Worm (Caenorhabditis elegans) whole organism, late embryonic: Measurements from ENCODE around the gene T16G1.13.

Experiments
- F13H6.1 ChIP-seq: sonication (generic microtip); optimal IDR thresholded peaks from 2 replicates; lab custom pipeline; 2016; ENCODE audit warnings: missing genetic modification characterization, missing compliant biosample characterization
- K02D7.2 ChIP-seq: sonication (generic microtip); optimal IDR thresholded peaks from 2 replicates; lab custom pipeline; 2017; ENCODE audit warnings: mild to moderate bottlenecking, missing genetic modification characterization, missing compliant biosample characterization
- K09A11.1 ChIP-seq: sonication (generic microtip); optimal IDR thresholded peaks from 2 replicates; lab custom pipeline; 2017; ENCODE audit warnings: antibody characterized with exemption, mild to moderate bottlenecking, missing genetic modification characterization, missing compliant biosample characterization; ENCODE audit not compliant: insufficient read depth
- ceh-14 ChIP-seq: sonication (generic microtip); optimal IDR thresholded peaks from 2 replicates; lab custom pipeline; 2016; ENCODE audit warnings: missing genotype, missing genetic modification characterization, missing compliant biosample characterization
- ceh-18 ChIP-seq: sonication (generic microtip); optimal IDR thresholded peaks from 2 replicates; lab custom pipeline; 2016; ENCODE audit warnings: missing genetic modification characterization, missing compliant biosample characterization
- ceh-19 ChIP-seq: fragments of 200-800 bp; sonication (Bioruptor generic); optimal IDR thresholded peaks from 2 replicates; lab custom pipeline; 2018; ENCODE audit warnings: mild to moderate bottlenecking, missing genetic modification characterization, missing compliant biosample characterization
- ceh-22 ChIP-seq: sonication (generic microtip); optimal IDR thresholded peaks from 2 replicates; lab custom pipeline; 2017; ENCODE audit warnings: missing biosample characterization, missing genetic modification characterization
- ceh-24 ChIP-seq: sonication (generic microtip); optimal IDR thresholded peaks from 2 replicates; lab custom pipeline; 2016; ENCODE audit warnings: mild to moderate bottlenecking, missing genetic modification characterization, missing compliant biosample characterization
- ceh-34 ChIP-seq: sonication (generic microtip); optimal IDR thresholded peaks from 2 replicates; lab custom pipeline; 2016; ENCODE audit warnings: mild to moderate bottlenecking, missing genetic modification characterization, missing compliant biosample characterization
- ceh-45 ChIP-seq: fragments of 200-800 bp; sonication (Bioruptor generic); IDR thresholded peaks from 2 replicates; pipeline ENCODE4 v1.3.6; 2022; ENCODE audit warnings: missing genetic modification reagents, missing genetic modification characterization, missing compliant biosample characterization
- ceh-6 ChIP-seq: fragments of 200-800 bp; sonication (Bioruptor generic); optimal IDR thresholded peaks from 2 replicates; lab custom pipeline; 2018; ENCODE audit warnings: mild to moderate bottlenecking, missing genetic modification characterization, missing compliant biosample characterization
- ceh-9 ChIP-seq: sonication (generic microtip); optimal IDR thresholded peaks from 2 replicates; lab custom pipeline; 2016; ENCODE audit warnings: mild to moderate bottlenecking, missing genetic modification characterization, inconsistent platforms, missing compliant biosample characterization
- che-1 ChIP-seq: sonication (generic microtip); optimal IDR thresholded peaks from 2 replicates; lab custom pipeline; 2016; ENCODE audit warnings: mild to moderate bottlenecking, missing genetic modification characterization, missing compliant biosample characterization
- dve-1 ChIP-seq: sonication (generic microtip); optimal IDR thresholded peaks from 2 replicates; lab custom pipeline; 2017; ENCODE audit warnings: antibody characterized with exemption, mild to moderate bottlenecking, missing genetic modification characterization, missing compliant biosample characterization
- elt-2 ChIP-seq: sonication (generic microtip); optimal IDR thresholded peaks from 2 replicates; lab custom pipeline; 2016; ENCODE audit warnings: missing genetic modification reagents, missing genetic modification characterization, missing compliant biosample characterization
- ets-4 ChIP-seq: sonication (generic microtip); optimal IDR thresholded peaks from 2 replicates; lab custom pipeline; 2016; ENCODE audit warnings: missing genetic modification characterization, missing compliant biosample characterization
- fkh-10 ChIP-seq: fragments of 150-350 bp; optimal IDR thresholded peaks from 2 replicates; lab custom pipeline; 2014; ENCODE audit warnings: missing biosample characterization, missing genetic modification reagents, missing genetic modification characterization
- gmeb-2 ChIP-seq: sonication (generic microtip); optimal IDR thresholded peaks from 2 replicates; lab custom pipeline; 2016; ENCODE audit warnings: missing genetic modification characterization, inconsistent platforms, missing compliant biosample characterization
- hlh-13 ChIP-seq: fragments of 200-800 bp; sonication (Bioruptor generic); optimal IDR thresholded peaks from 2 replicates; lab custom pipeline; 2018; ENCODE audit warnings: mild to moderate bottlenecking, missing genetic modification characterization, missing compliant biosample characterization
- hlh-15 ChIP-seq: sonication (generic microtip); optimal IDR thresholded peaks from 2 replicates; lab custom pipeline; 2016; ENCODE audit warnings: missing genetic modification characterization, missing compliant biosample characterization
- hlh-6 ChIP-seq: sonication (generic microtip); optimal IDR thresholded peaks from 2 replicates; lab custom pipeline; 2016; ENCODE audit warnings: missing genotype, missing genetic modification characterization, missing compliant biosample characterization
- hlh-8 ChIP-seq: sonication (generic microtip); optimal IDR thresholded peaks from 2 replicates; lab custom pipeline; 2016; ENCODE audit warnings: missing genotype, missing genetic modification characterization, missing compliant biosample characterization
- lin-11 ChIP-seq: fragments of 200-800 bp; sonication (Bioruptor generic); optimal IDR thresholded peaks from 2 replicates; lab custom pipeline; 2018; ENCODE audit warnings: mild to moderate bottlenecking, missing genetic modification characterization, missing compliant biosample characterization
- madf-2 ChIP-seq: sonication (generic microtip); optimal IDR thresholded peaks from 2 replicates; lab custom pipeline; 2017; ENCODE audit warnings: missing genetic modification characterization, missing compliant biosample characterization
- mec-3 ChIP-seq: sonication (generic microtip); optimal IDR thresholded peaks from 2 replicates; lab custom pipeline; 2016; ENCODE audit warnings: borderline replicate concordance, missing genetic modification characterization, missing compliant biosample characterization
- nfya-1 ChIP-seq: sonication (generic microtip); optimal IDR thresholded peaks from 2 replicates; lab custom pipeline; 2017; ENCODE audit warnings: missing genetic modification characterization, mild to moderate bottlenecking, missing compliant biosample characterization, antibody characterized with exemption, moderate library complexity
- nhr-11 ChIP-seq: fragments of 150-350 bp; optimal IDR thresholded peaks from 2 replicates; lab custom pipeline; 2014; ENCODE audit warnings: missing biosample characterization, missing genetic modification characterization
- npax-4 ChIP-seq: sonication (generic microtip); optimal IDR thresholded peaks from 2 replicates; lab custom pipeline; 2016; ENCODE audit warnings: missing genetic modification characterization, missing compliant biosample characterization
- pax-1 ChIP-seq: fragments of 150-350 bp; optimal IDR thresholded peaks from 2 replicates; lab custom pipeline; 2014; ENCODE audit warnings: missing biosample characterization, missing genetic modification characterization
- pha-2 ChIP-seq: sonication (generic microtip); optimal IDR thresholded peaks from 2 replicates; lab custom pipeline; 2017; ENCODE audit warnings: mild to moderate bottlenecking, missing genetic modification characterization, missing compliant biosample characterization
- pha-4 ChIP-seq: fragments of 150-350 bp; optimal IDR thresholded peaks from 2 replicates; lab custom pipeline; 2018; ENCODE audit warnings: missing biosample characterization, missing genetic modification reagents, missing genetic modification characterization
- pqm-1 ChIP-seq: sonication (generic microtip); optimal IDR thresholded peaks from 2 replicates; lab custom pipeline; 2016; ENCODE audit warnings: missing genetic modification characterization, missing compliant biosample characterization
- rnt-1 ChIP-seq: sonication (generic microtip); optimal IDR thresholded peaks from 2 replicates; lab custom pipeline; 2016; ENCODE audit warnings: missing genetic modification characterization, missing compliant biosample characterization
- sdc-2 ChIP-seq: sonication (generic microtip); optimal IDR thresholded peaks from 2 replicates; lab custom pipeline; 2016; ENCODE audit warnings: missing genotype, missing genetic modification characterization, missing compliant biosample characterization
- sox-2 ChIP-seq: fragments of 200-800 bp; sonication (Bioruptor generic); IDR thresholded peaks from 2 replicates; pipeline ENCODE4 v1.3.6; 2022; ENCODE audit warnings: missing genetic modification reagents, missing genetic modification characterization, missing compliant biosample characterization
- syd-9 ChIP-seq: sonication (generic microtip); optimal IDR thresholded peaks from 2 replicates; lab custom pipeline; 2016; ENCODE audit warnings: mild to moderate bottlenecking, missing genetic modification characterization, moderate library complexity, missing compliant biosample characterization
- tbx-2 ChIP-seq: sonication (generic microtip); optimal IDR thresholded peaks from 2 replicates; lab custom pipeline; 2016; ENCODE audit warnings: missing genetic modification characterization, missing compliant biosample characterization
- tbx-7 ChIP-seq: sonication (generic microtip); optimal IDR thresholded peaks from 2 replicates; lab custom pipeline; 2016; ENCODE audit warnings: missing genotype, missing genetic modification characterization, missing compliant biosample characterization
- ttx-3 ChIP-seq: sonication (generic microtip); optimal IDR thresholded peaks from 2 replicates; lab custom pipeline; 2016; ENCODE audit warnings: missing genetic modification reagents, missing genetic modification characterization, missing compliant biosample characterization
- unc-55 ChIP-seq: sonication (generic microtip); optimal IDR thresholded peaks from 2 replicates; lab custom pipeline; 2017; ENCODE audit warnings: missing biosample characterization, missing genetic modification reagents, missing genetic modification characterization
- unc-86 ChIP-seq: sonication (generic microtip); optimal IDR thresholded peaks from 2 replicates; lab custom pipeline; 2016; ENCODE audit warnings: missing genetic modification characterization, missing compliant biosample characterization

Gene T16G1.13

DNA sequence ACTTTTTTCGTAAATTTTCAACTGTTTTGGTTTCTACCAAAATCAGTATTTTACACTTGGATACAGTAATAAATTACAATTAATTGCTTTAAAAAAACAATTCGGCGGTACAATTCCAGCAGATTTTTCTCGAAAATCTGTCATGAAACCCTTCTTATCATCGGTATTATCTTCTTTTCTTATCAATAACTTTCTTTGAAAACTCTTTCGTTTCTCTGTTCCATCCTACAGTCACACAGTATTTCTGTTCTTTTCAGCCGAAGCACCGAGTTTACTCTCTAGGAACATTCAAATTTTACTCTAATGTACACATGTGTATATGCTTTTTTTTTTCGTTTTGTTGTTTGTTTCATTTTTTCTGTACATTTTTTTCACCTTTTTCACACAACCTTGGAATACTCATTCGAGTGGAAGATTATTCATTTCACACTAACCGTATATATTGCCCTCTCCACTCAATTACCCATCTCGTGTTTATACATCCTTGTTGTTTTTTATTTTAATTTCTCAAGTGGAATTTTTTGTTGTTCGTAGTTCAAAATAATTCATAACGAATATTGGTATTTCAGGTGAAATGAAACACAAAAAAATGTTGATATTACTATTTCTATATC, 40.1 kb upstream of the T16G1.13 start, which contains the start of gene nid-1:
Gene nid-1 (plus strand): TSS at position 564 of the 614 bp plus-strand sequence.
- no peak for TF ChIP-seq hlh-8 (tag; lab: Kevin White, UChicago)
- no peak for TF ChIP-seq ets-4 (tag; lab: Kevin White, UChicago)
- no peak for TF ChIP-seq tbx-7
- TF ChIP-seq elt-2 (tag; lab: Kevin White, UChicago) = peak; percentile 68
- no peak for TF ChIP-seq K02D7.2 (tag; lab: Kevin White, UChicago)
- TF ChIP-seq ttx-3 (tag; lab: Kevin White, UChicago) = no peak

DNA sequence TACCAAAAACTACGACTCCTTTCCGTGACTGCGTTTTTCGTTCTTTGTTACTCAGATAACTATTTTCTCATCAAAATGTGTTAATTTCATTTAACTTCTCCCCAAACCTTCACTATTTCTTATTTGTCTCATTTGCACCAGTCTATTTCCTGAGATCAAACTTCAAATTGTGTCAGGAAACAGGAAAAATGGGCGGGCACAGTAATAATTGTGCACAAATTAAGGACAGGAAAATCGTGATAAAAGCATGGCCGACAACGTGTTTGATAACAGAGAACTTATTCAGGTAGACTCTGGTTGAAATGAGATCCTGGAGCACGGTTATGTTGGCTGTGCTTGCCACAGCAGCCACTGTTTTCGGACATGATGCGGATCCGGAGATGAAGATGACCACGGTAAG, 30.0 kb upstream of the T16G1.13 start, which contains the start of gene lipl-1:
Gene lipl-1 (plus strand): TSS at position 282 of the 400 bp plus-strand sequence.
- TF ChIP-seq madf-2 (tag; lab: Kevin White, UChicago) (no peak), hlh-13 (GFP tag; lab: Kevin White, UChicago) (no peak), dve-1 (tag; lab: Kevin White, UChicago) (no peak), ceh-19 (no peak), unc-86 (tag; lab: Kevin White, UChicago) (no peak), fkh-10 (GFP tag; lab: Kevin White, UChicago) (no peak), pha-2 (tag; lab: Kevin White, UChicago) (no peak), unc-55 (GFP tag; lab: Kevin White, UChicago) (no peak), K09A11.1 (tag; lab: Kevin White, UChicago) (no peak), pqm-1 (tag; lab: Kevin White, UChicago) (no peak), ceh-6 (no peak), rnt-1 (no peak), npax-4 (tag; lab: Kevin White, UChicago) (no peak), ceh-45 (GFP tag; lab: Robert Waterston, UW) (no peak), F13H6.1 (tag; lab: Kevin White, UChicago) (no peak)

DNA sequence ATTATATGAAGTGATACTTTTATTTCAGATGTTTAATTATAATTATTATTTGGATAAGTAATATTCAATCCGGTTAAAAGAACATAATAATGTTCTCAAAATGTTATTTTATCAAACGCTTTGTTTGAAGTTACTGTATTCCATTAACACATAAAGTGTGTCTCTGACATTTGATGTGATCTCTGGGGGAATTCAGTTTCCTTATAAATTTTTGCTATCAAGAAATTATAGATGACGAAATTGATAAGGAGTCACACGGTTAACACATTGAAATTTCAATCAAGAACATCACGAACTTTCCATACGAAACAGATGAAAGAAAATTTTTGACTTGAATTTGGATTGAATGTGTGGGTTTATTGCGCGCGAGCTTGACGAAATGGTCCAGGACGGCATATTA, 28.0 kb upstream of the T16G1.13 start:
- TF ChIP-seq che-1 (tag; lab: Kevin White, UChicago) (no peak), ceh-14 (tag; lab: Kevin White, UChicago) (no peak), ceh-45 (GFP tag; lab: Robert Waterston, UW) (no peak), ceh-24 (tag; lab: Kevin White, UChicago) (no peak), nfya-1 (tag; lab: Kevin White, UChicago) (no peak), tbx-7 (no peak), pax-1 (tag; lab: Kevin White, UChicago) (no peak), hlh-6 (tag; lab: Kevin White, UChicago) (no peak), F13H6.1 (tag; lab: Kevin White, UChicago) (no peak), mec-3 (tag; lab: Kevin White, UChicago) (no peak)

DNA sequence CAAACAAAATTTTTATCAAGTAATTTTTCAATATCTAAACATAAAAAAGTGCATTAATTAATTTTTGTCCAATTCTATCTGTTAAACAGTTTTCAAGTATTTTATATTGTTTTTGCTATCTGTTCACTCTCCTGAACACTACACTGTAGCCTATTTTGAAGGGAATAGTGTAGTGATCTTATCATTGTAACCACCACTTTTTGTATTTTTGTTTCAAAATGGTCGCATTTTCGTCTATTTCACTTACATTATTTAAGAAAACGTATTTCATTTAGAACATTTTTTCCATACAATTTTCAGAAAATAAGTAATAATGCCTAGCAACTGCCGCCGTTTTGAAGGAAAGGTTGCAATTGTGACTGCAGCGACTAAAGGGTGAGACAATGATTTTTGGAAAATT, 27.4 kb upstream of the T16G1.13 start, which contains the start of gene dhrs-4:
Gene dhrs-4 (plus strand): TSS at position 301 of the 400 bp plus-strand sequence.
- TF ChIP-seq ceh-22 (no peak), hlh-8 (tag; lab: Kevin White, UChicago) (no peak), ceh-24 (tag; lab: Kevin White, UChicago) (no peak), K02D7.2 (tag; lab: Kevin White, UChicago) (no peak), sdc-2 (tag; lab: Kevin White, UChicago) (no peak), ceh-34 (tag; lab: Kevin White, UChicago) (no peak), pha-2 (tag; lab: Kevin White, UChicago) (no peak), tbx-2 (tag; lab: Kevin White, UChicago) (no peak)
- TF ChIP-seq, all 69 proteins: peak for 0

DNA sequence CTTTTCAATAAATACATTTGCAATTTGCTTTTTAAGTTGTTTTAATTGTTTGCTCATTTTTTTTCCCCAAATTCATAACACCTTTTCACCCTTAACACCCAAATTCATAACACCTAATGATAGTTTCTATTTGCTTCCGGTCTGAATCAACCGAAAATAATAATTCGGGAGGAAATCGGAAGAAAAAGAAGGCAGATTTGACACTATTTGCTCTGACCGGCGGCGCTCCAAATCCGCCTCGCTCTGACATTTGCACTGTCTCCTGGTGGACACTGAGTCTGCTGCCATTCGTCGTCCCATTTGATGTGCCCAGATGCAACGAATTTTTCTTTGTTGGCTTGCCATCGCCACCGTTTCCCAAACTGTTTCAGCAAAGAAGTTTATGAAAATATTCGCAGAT, 25.6 kb upstream of the T16G1.13 start, which contains the start of gene pqn-67:
Gene pqn-67 (plus strand): TSS at position 301 of the 400 bp plus-strand sequence.
- TF ChIP-seq ceh-9 (tag; lab: Kevin White, UChicago) (no peak), hlh-6 (tag; lab: Kevin White, UChicago) (no peak), sox-2 (GFP tag; lab: Robert Waterston, UW) (no peak), ttx-3 (tag; lab: Kevin White, UChicago) (no peak), pax-1 (tag; lab: Kevin White, UChicago) (no peak), syd-9 (tag; lab: Kevin White, UChicago) (no peak), hlh-15 (no peak), dve-1 (tag; lab: Kevin White, UChicago) (no peak), lin-11 (tag; lab: Kevin White, UChicago) (no peak), unc-86 (tag; lab: Kevin White, UChicago) (no peak), ceh-18 (tag; lab: Kevin White, UChicago) (no peak), pha-4 (no peak), nhr-11 (tag; lab: Kevin White, UChicago) (no peak), ceh-14 (tag; lab: Kevin White, UChicago) (no peak), gmeb-2 (tag; lab: Kevin White, UChicago) (no peak), sdc-2 (tag; lab: Kevin White, UChicago) (no peak)
